Fruit fly (Drosophila melanogaster) whole organism, prepupa: ENCODE results near the gene Ttc30.
A peak's percentile ranks its signal among the peaks of the same experiment; 100 is the strongest.

ENCODE experiments used
- Blimp-1 ChIP-seq: fragments of 200-800 bp; sonication (Bioruptor generic); optimal IDR thresholded peaks from 3 replicates; lab custom pipeline; 2017; ENCODE audit warnings: missing biosample characterization, missing genetic modification characterization, mild to moderate bottlenecking, moderate library complexity, missing genetic modification reagents
- CG10631 ChIP-seq: fragments of 200-800 bp; sonication (Bioruptor generic); optimal IDR thresholded peaks from 2 replicates; lab custom pipeline; 2016; ENCODE audit warnings: missing biosample characterization, missing genetic modification characterization
- CG10669 ChIP-seq: fragments of 200-800 bp; sonication (Bioruptor generic); optimal IDR thresholded peaks from 3 replicates; lab custom pipeline; 2018; ENCODE audit warnings: missing biosample characterization, mild to moderate bottlenecking, missing genetic modification characterization, moderate library complexity
- CG11294 ChIP-seq: fragments of 200-800 bp; sonication (Bioruptor generic); IDR thresholded peaks from 2 replicates; pipeline ENCODE4 v1.3.6; 2022; ENCODE audit warnings: missing biosample characterization, missing genetic modification characterization
- CG11762 ChIP-seq: fragments of 200-800 bp; sonication (Bioruptor generic); optimal IDR thresholded peaks from 3 replicates; lab custom pipeline; 2016; ENCODE audit warnings: missing biosample characterization, missing genetic modification characterization; ENCODE audit not compliant: insufficient read depth
- CG15336 ChIP-seq: fragments of 200-800 bp; sonication (Bioruptor generic); IDR thresholded peaks from 2 replicates; pipeline ENCODE4 v1.3.6; 2022; ENCODE audit warnings: missing biosample characterization, missing genetic modification characterization
- CG16779 ChIP-seq: fragments of 200-800 bp; sonication (Bioruptor generic); optimal IDR thresholded peaks from 3 replicates; lab custom pipeline; 2017; ENCODE audit warnings: missing biosample characterization, mild to moderate bottlenecking, missing genetic modification characterization
- CG3032 ChIP-seq: fragments of 200-800 bp; optimal IDR thresholded peaks from 2 replicates; lab custom pipeline; 2019; ENCODE audit warnings: missing biosample characterization, mild to moderate bottlenecking, missing genetic modification characterization, moderate library complexity
- CG31627 ChIP-seq: fragments of 200-800 bp; sonication (Bioruptor generic); optimal IDR thresholded peaks from 3 replicates; lab custom pipeline; 2016; ENCODE audit warnings: missing biosample characterization, missing genetic modification characterization
- CG32006 ChIP-seq: fragments of 200-800 bp; sonication (Bioruptor generic); optimal IDR thresholded peaks from 3 replicates; lab custom pipeline; 2017; ENCODE audit warnings: missing biosample characterization, mild to moderate bottlenecking, missing genetic modification characterization
- CG3919 ChIP-seq: fragments of 200-800 bp; sonication (Bioruptor generic); optimal IDR thresholded peaks from 3 replicates; lab custom pipeline; 2016; ENCODE audit warnings: missing biosample characterization, missing genetic modification characterization
- CG4318 ChIP-seq: fragments of 200-800 bp; sonication (Bioruptor generic); optimal IDR thresholded peaks from 3 replicates; lab custom pipeline; 2017; ENCODE audit warnings: missing biosample characterization, mild to moderate bottlenecking, missing genetic modification characterization
- CG6163 ChIP-seq: fragments of 200-800 bp; sonication (Bioruptor generic); IDR thresholded peaks from 3 replicates; pipeline ENCODE4 v1.3.6; 2022; ENCODE audit warnings: missing biosample characterization, missing genetic modification characterization
- CG6792 ChIP-seq: fragments of 200-800 bp; sonication (Bioruptor generic); optimal IDR thresholded peaks from 3 replicates; lab custom pipeline; 2016; ENCODE audit warnings: missing biosample characterization, missing genetic modification characterization
- CG6808 ChIP-seq: fragments of 200-800 bp; sonication (Bioruptor generic); optimal IDR thresholded peaks from 3 replicates; lab custom pipeline; 2017; ENCODE audit warnings: missing biosample characterization, missing genetic modification characterization, mild to moderate bottlenecking, moderate library complexity, missing genetic modification reagents
- CG6854 ChIP-seq: fragments of 200-800 bp; sonication (Bioruptor generic); optimal IDR thresholded peaks from 2 replicates; lab custom pipeline; 2017; ENCODE audit warnings: missing biosample characterization, mild to moderate bottlenecking, missing genetic modification characterization
- CG8119 ChIP-seq: fragments of 200-800 bp; sonication (Bioruptor generic); IDR thresholded peaks from 3 replicates; pipeline ENCODE4 v1.3.6; 2022; ENCODE audit warnings: missing biosample characterization, missing genetic modification characterization
- CG8319 ChIP-seq: fragments of 200-800 bp; sonication (Bioruptor generic); optimal IDR thresholded peaks from 3 replicates; lab custom pipeline; 2016; ENCODE audit warnings: missing biosample characterization, missing genetic modification characterization
- CG8632 ChIP-seq: fragments of 200-800 bp; sonication (Bioruptor generic); optimal IDR thresholded peaks from 3 replicates; lab custom pipeline; 2016; ENCODE audit warnings: missing biosample characterization, missing genetic modification characterization
- CG9139 ChIP-seq: fragments of 200-800 bp; sonication (Bioruptor generic); optimal IDR thresholded peaks from 3 replicates; lab custom pipeline; 2017; ENCODE audit warnings: missing biosample characterization, mild to moderate bottlenecking, missing genetic modification characterization
- Eip78C ChIP-seq: fragments of 200-800 bp; sonication (Bioruptor generic); peaks from one replicate; lab custom pipeline; 2016; ENCODE audit warnings: missing biosample characterization, missing genetic modification characterization
- Ets96B ChIP-seq: fragments of 200-800 bp; optimal IDR thresholded peaks from 2 replicates; lab custom pipeline; 2019; ENCODE audit warnings: missing biosample characterization, mild to moderate bottlenecking, missing genetic modification characterization, moderate library complexity
- Gug ChIP-seq: fragments of 200-800 bp; sonication (Bioruptor generic); IDR thresholded peaks from 2 replicates; pipeline ENCODE4 v1.3.6; 2022; ENCODE audit warnings: missing biosample characterization, missing genetic modification characterization
- Hr38 ChIP-seq: sonication (Bioruptor generic); optimal IDR thresholded peaks from 2 replicates; lab custom pipeline; 2016; ENCODE audit warnings: missing biosample characterization, missing genetic modification characterization
- Hr39 ChIP-seq: fragments of 200-800 bp; sonication (Bioruptor generic); optimal IDR thresholded peaks from 2 replicates; lab custom pipeline; 2016; ENCODE audit warnings: missing biosample characterization, missing genetic modification characterization
- Hr4 ChIP-seq: fragments of 200-800 bp; sonication (Bioruptor generic); optimal IDR thresholded peaks from 3 replicates; lab custom pipeline; 2016; ENCODE audit warnings: missing biosample characterization, missing genetic modification characterization
- Lpt ChIP-seq: fragments of 200-800 bp; sonication (Bioruptor generic); optimal IDR thresholded peaks from 3 replicates; lab custom pipeline; 2016; ENCODE audit warnings: missing biosample characterization, missing genetic modification characterization
- Met ChIP-seq: fragments of 200-800 bp; sonication (Bioruptor generic); optimal IDR thresholded peaks from 3 replicates; lab custom pipeline; 2016; ENCODE audit warnings: missing biosample characterization, missing genetic modification characterization
- OdsH ChIP-seq: fragments of 200-800 bp; sonication (Bioruptor generic); optimal IDR thresholded peaks from 3 replicates; lab custom pipeline; 2016; ENCODE audit warnings: missing biosample characterization, missing genetic modification characterization
- Smox ChIP-seq: fragments of 200-800 bp; sonication (Bioruptor generic); optimal IDR thresholded peaks from 3 replicates; lab custom pipeline; 2016; ENCODE audit warnings: missing biosample characterization, missing genetic modification characterization
- Sox102F ChIP-seq: fragments of 200-800 bp; sonication (Bioruptor generic); optimal IDR thresholded peaks from 2 replicates; lab custom pipeline; 2016; ENCODE audit warnings: missing biosample characterization, mild to moderate bottlenecking, missing genetic modification characterization
- Sox15 ChIP-seq: fragments of 200-800 bp; sonication (Bioruptor generic); optimal IDR thresholded peaks from 3 replicates; lab custom pipeline; 2016; ENCODE audit warnings: missing biosample characterization, missing genetic modification characterization
- achi ChIP-seq: fragments of 200-800 bp; sonication (Bioruptor generic); optimal IDR thresholded peaks from 3 replicates; lab custom pipeline; 2016; ENCODE audit warnings: missing biosample characterization, missing genetic modification characterization
- acj6 ChIP-seq: fragments of 200-800 bp; sonication (Bioruptor generic); optimal IDR thresholded peaks from 3 replicates; lab custom pipeline; 2016; ENCODE audit warnings: missing biosample characterization, missing genetic modification characterization
- cyc ChIP-seq: fragments of 200-800 bp; sonication (Bioruptor generic); optimal IDR thresholded peaks from 3 replicates; lab custom pipeline; 2016; ENCODE audit warnings: missing biosample characterization, missing genetic modification characterization
- dac ChIP-seq: fragments of 200-800 bp; sonication (Bioruptor generic); optimal IDR thresholded peaks from 2 replicates; lab custom pipeline; 2017; ENCODE audit warnings: missing biosample characterization, mild to moderate bottlenecking, missing genetic modification characterization
- dsx ChIP-seq: fragments of 200-800 bp; optimal IDR thresholded peaks from 3 replicates; lab custom pipeline; 2019; ENCODE audit warnings: missing biosample characterization, mild to moderate bottlenecking, missing genetic modification characterization, moderate library complexity; ENCODE audit not compliant: poor library complexity, severe bottlenecking
- fd59A ChIP-seq: fragments of 200-800 bp; sonication (Bioruptor generic); optimal IDR thresholded peaks from 2 replicates; lab custom pipeline; 2017; ENCODE audit warnings: missing biosample characterization, mild to moderate bottlenecking, missing genetic modification characterization, missing genetic modification reagents
- fd85E ChIP-seq: fragments of 200-800 bp; sonication (Bioruptor generic); optimal IDR thresholded peaks from 3 replicates; lab custom pipeline; 2016; ENCODE audit warnings: missing biosample characterization, missing genetic modification characterization
- fkh ChIP-seq: fragments of 200-800 bp; sonication (Bioruptor generic); optimal IDR thresholded peaks from 3 replicates; lab custom pipeline; 2017; ENCODE audit warnings: missing biosample characterization, mild to moderate bottlenecking, missing genetic modification characterization, moderate library complexity
- lz ChIP-seq: fragments of 200-800 bp; sonication (Bioruptor generic); optimal IDR thresholded peaks from 3 replicates; lab custom pipeline; 2016; ENCODE audit warnings: missing biosample characterization, missing genetic modification characterization
- net ChIP-seq: fragments of 200-800 bp; sonication (Bioruptor generic); optimal IDR thresholded peaks from 3 replicates; lab custom pipeline; 2016; ENCODE audit warnings: missing biosample characterization, missing genetic modification characterization
- pdm3 ChIP-seq: fragments of 200-800 bp; sonication (Bioruptor generic); optimal IDR thresholded peaks from 3 replicates; lab custom pipeline; 2016; ENCODE audit warnings: missing biosample characterization, missing genetic modification characterization
- salr ChIP-seq, 2 experiments: fragments of 200-800 bp; sonication (Bioruptor generic); optimal IDR thresholded peaks; 3 replicates each; lab custom pipeline; 2016 to 2018; ENCODE audit warnings: missing biosample characterization in 2 of 2, missing genetic modification characterization in 2 of 2, mild to moderate bottlenecking in 1 of 2
- ss ChIP-seq, 2 experiments: fragments of 200-800 bp; sonication (Bioruptor generic); optimal IDR thresholded peaks; 2 replicates in 1 of 2; 3 replicates in 1 of 2; lab custom pipeline; 2017 to 2018; ENCODE audit warnings: mild to moderate bottlenecking in 2 of 2, missing biosample characterization in 2 of 2, missing genetic modification characterization in 2 of 2, moderate library complexity in 1 of 2
- svp ChIP-seq: fragments of 200-800 bp; sonication (Bioruptor generic); peaks from one replicate; lab custom pipeline; 2016; ENCODE audit warnings: missing biosample characterization, missing genetic modification characterization
- topi ChIP-seq: fragments of 200-800 bp; sonication (Bioruptor generic); optimal IDR thresholded peaks from 3 replicates; lab custom pipeline; 2016; ENCODE audit warnings: missing biosample characterization, missing genetic modification characterization

Gene Ttc30

DNA sequence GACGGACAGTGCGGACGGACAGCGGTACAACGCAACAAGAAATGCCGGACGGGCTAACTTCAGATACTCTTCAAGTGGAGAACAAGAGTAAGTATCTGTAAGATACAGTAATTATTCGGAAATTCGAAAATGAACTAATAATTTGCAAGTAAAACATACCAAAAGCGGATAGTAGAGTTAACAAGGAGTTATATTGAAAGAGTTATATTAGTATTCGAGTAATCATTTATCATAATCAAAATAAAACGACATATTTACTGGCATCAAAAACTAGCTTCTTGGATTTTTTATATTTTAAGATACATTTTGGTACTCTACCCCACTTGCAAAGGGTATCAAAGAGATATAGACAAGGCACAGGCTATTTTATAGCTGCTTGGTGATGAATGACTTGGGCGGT is 35.3 kb upstream of the Ttc30 start (continued):
- no peak for TF ChIP-seq Sox15
- TF ChIP-seq CG3919 (GFP tag; lab: Kevin White, UChicago) = peak; percentile 24
- TF ChIP-seq CG32006 (GFP tag; lab: Kevin White, UChicago) = peak; percentile 63
- peak; percentile 24 for TF ChIP-seq CG10669 (GFP tag; lab: Kevin White, UChicago)
- peak; percentile 58 for TF ChIP-seq CG10631 (GFP tag; lab: Kevin White, UChicago)
- peak; percentile 24 for TF ChIP-seq CG4318 (GFP tag; lab: Kevin White, UChicago)
- no peak for TF ChIP-seq fd85E (GFP tag; lab: Kevin White, UChicago)
- peak; percentile 26 for TF ChIP-seq achi (GFP tag; lab: Kevin White, UChicago)
- 0 out of 3 replicates have a peak, but pooled peaks have one; percentile 13 for TF ChIP-seq CG6163 (GFP tag; lab: Robert Waterston, UW)
- TF ChIP-seq OdsH (GFP tag; lab: Kevin White, UChicago) = peak; percentile 30
- TF ChIP-seq Ets96B (tag; lab: Kevin White, UChicago) = peak; percentile 58
- TF ChIP-seq Gug (GFP tag; lab: Robert Waterston, UW) = peak; percentile 29
- TF ChIP-seq Met = no peak
- TF ChIP-seq CG8119 = peak; percentile 31; the same call in 1 of the 3 replicates
- peak; percentile 37 for TF ChIP-seq fd59A (GFP tag; lab: Kevin White, UChicago)
- no peak for TF ChIP-seq lz
- peak in 1 of 2 experiments; percentile 37 for TF ChIP-seq ss (GFP tag; optimal IDR thresholded peaks at IDR 0.05; lab: Kevin White, UChicago)
- TF ChIP-seq CG6808 (GFP tag; lab: Kevin White, UChicago) = peak; percentile 27
- TF ChIP-seq CG11762 (GFP tag; lab: Kevin White, UChicago) = peak; percentile 0

- TF ChIP-seq CG32006 (GFP tag; lab: Kevin White, UChicago) (peak; percentile 68), CG8319 (GFP tag; lab: Kevin White, UChicago) (no peak), fd59A (GFP tag; lab: Kevin White, UChicago) (peak; percentile 38), Lpt (GFP tag; lab: Kevin White, UChicago) (no peak), Eip78C (peak; percentile 92), ss (GFP tag; optimal IDR thresholded peaks at IDR 0.05; lab: Kevin White, UChicago) (peak; percentile 4 to 17), dsx (GFP tag; lab: Kevin White, UChicago) (peak; percentile 3), CG10631 (GFP tag; lab: Kevin White, UChicago) (peak; percentile 45), CG16779 (tag; lab: Kevin White, UChicago) (no peak), CG11294 (GFP tag; lab: Robert Waterston, UW) (peak; percentile 24; the same call in 1 of the 2 replicates), OdsH (GFP tag; lab: Kevin White, UChicago) (peak; percentile 53), lz (peak; percentile 57), CG15336 (GFP tag; lab: Robert Waterston, UW) (peak; percentile 34; the same call in 1 of the 2 replicates), salr (GFP tag; optimal IDR thresholded peaks at IDR 0.05; lab: Kevin White, UChicago) (peak in 1 of 2 experiments; percentile 11), CG9139 (GFP tag; lab: Kevin White, UChicago) (no peak), CG8632 (GFP tag; lab: Kevin White, UChicago) (peak; percentile 36), net (GFP tag; lab: Kevin White, UChicago) (no peak), Hr4 (GFP tag; lab: Kevin White, UChicago) (peak; percentile 59), CG6854 (GFP tag; lab: Kevin White, UChicago) (no peak), Sox102F (peak; percentile 47), Gug (GFP tag; lab: Robert Waterston, UW) (no peak), topi (GFP tag; lab: Kevin White, UChicago) (peak; percentile 40), CG31627 (GFP tag; lab: Kevin White, UChicago) (peak; percentile 53), Hr39 (GFP tag; lab: Kevin White, UChicago) (peak; percentile 62), CG6163 (GFP tag; lab: Robert Waterston, UW) (no peak), CG8119 (peak; percentile 61; the same call in 2 of the 3 replicates), fd85E (GFP tag; lab: Kevin White, UChicago) (no peak), CG6792 (GFP tag; lab: Kevin White, UChicago) (peak; percentile 31), acj6 (GFP tag; lab: Kevin White, UChicago) (peak; percentile 57), CG4318 (GFP tag; lab: Kevin White, UChicago) (peak; percentile 26), Blimp-1 (GFP tag; lab: Kevin White, UChicago) (no peak), CG3032 (tag; lab: Kevin White, UChicago) (peak; percentile 40), Smox (peak; percentile 58), CG11762 (GFP tag; lab: Kevin White, UChicago) (peak; percentile 22), dac (GFP tag; lab: Kevin White, UChicago) (peak; percentile 13), pdm3 (peak; percentile 49), Hr38 (no peak), cyc (GFP tag; lab: Kevin White, UChicago) (peak; percentile 49), svp (GFP tag; lab: Kevin White, UChicago) (peak; percentile 82), fkh (peak; percentile 2)
Observed at dm6 chr2L:13072747-13073355, 33.8 kb upstream of the Ttc30 start.
